Fruit fly (Drosophila melanogaster): ENCODE results near the gene RpL22.
A peak's percentile ranks its signal among the peaks of the same experiment; 100 is the strongest.

The RpL22 gene

DNA sequence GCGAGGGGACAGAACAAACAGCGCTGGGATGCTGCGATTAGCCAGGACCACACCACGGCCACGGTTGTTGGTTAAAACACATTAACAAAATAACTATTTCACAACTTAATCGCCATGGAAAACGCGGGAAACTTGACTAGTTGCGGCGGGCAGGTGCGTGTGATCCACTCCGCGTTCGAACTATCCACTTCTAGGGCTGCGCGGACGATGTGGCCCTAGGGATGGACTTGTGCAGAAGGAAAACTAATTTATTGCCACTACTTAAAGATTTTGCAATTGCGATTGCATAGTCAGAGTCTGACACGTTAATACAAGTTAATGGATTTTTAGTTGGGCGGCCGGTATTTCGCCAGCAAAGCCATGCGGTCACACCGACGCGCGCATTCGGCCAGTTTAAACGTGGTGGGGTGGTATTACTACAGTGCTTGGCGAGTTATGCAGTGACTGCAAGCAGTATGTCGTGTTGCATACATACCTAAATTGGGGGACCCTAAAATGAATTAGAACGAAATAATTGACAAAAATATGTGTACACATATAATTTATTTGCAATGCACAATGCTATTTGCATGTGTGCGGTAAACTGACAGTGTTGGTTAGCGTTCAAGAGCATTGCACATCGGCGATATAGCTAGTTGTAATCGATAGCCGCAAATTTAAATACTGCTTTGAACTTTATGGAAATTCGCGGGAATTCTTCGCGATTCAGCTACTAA lies 36.4 kb upstream of the RpL22 start, which contains the start of gene Rbf (continued):
- no peak for TF ChIP-seq Blimp-1 (GFP tag; optimal IDR thresholded peaks at IDR 0.05)
- no peak for TF ChIP-seq CG8319 (GFP tag; optimal IDR thresholded peaks at IDR 0.05)
- TF ChIP-seq Ets96B (tag; optimal IDR thresholded peaks at IDR 0.05): no peak
- TF ChIP-seq CG7368 (GFP tag; optimal IDR thresholded peaks at IDR 0.05): no peak
- TF ChIP-seq Met (GFP tag; optimal IDR thresholded peaks at IDR 0.05): no peak
- peak; percentile 13 for TF ChIP-seq CG3919 (GFP tag; optimal IDR thresholded peaks at IDR 0.05)
- TF ChIP-seq Gug (GFP tag; IDR thresholded peaks at IDR 0.05): no peak
- TF ChIP-seq spab (GFP tag; optimal IDR thresholded peaks at IDR 0.05): no peak

DNA sequence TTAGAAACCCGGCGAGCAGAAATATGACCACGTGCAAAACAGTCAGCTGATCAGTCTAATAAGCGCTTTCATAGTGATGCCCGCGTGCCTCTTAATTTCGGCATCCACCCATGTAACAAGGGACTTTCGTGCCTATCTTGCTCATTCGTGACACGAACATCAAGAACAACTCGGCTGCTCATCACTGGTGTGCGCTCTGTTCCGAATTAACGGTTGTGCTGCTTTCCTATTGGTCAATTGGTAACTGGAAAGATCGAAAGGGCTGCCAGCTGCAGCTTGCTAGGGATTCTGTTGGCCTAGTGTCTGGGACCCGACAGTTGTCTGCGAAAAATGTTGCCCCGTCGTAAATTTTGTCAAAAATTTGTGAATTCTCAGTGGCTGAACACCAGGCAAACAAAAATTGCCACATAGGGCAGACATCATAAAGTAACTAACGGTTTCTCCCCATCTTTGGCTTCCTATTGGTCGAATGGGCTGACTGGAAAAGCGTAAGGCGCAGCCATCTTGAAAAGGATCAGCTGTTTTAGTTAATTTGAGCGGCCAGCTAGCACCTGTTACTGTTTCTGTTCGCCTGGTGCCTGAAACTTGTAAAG lies 31.6 kb upstream of the RpL22 start:
- TF ChIP-seq ss (GFP tag; optimal IDR thresholded peaks at IDR 0.05): peak in 1 of 2 experiments; percentile 42
- no peak for TF ChIP-seq fd85E (GFP tag; optimal IDR thresholded peaks at IDR 0.05)
- peak; percentile 59 for TF ChIP-seq dsx (GFP tag; optimal IDR thresholded peaks at IDR 0.05; ENCODE audit: poor library complexity, severe bottlenecking)
- TF ChIP-seq Eip78C (GFP tag): peak; percentile 66
- TF ChIP-seq svp (GFP tag): peak; percentile 91
- no peak for TF ChIP-seq pdm3 (GFP tag; optimal IDR thresholded peaks at IDR 0.05)
- TF ChIP-seq CG10631 (GFP tag; optimal IDR thresholded peaks at IDR 0.05): no peak
- TF ChIP-seq CG1621 (tag; optimal IDR thresholded peaks at IDR 0.05): peak; percentile 24
- peak; percentile 36 for TF ChIP-seq Eip75B (GFP tag; optimal IDR thresholded peaks at IDR 0.05)
- TF ChIP-seq CG3919 (GFP tag; optimal IDR thresholded peaks at IDR 0.05): peak; percentile 35
- peak; percentile 46 for TF ChIP-seq esn (GFP tag; optimal IDR thresholded peaks at IDR 0.05)
- TF ChIP-seq Sox14 (GFP tag; optimal IDR thresholded peaks at IDR 0.05): peak; percentile 58
- peak; percentile 6 for TF ChIP-seq Smox (GFP tag; optimal IDR thresholded peaks at IDR 0.05)
- TF ChIP-seq CG6808 (GFP tag; optimal IDR thresholded peaks at IDR 0.05): peak; percentile 34
- 0 out of 3 replicates have a peak, but pooled peaks have one; percentile 10 for TF ChIP-seq eg (GFP tag; IDR thresholded peaks at IDR 0.05)
- no peak for TF ChIP-seq CG34406 (GFP tag; optimal IDR thresholded peaks at IDR 0.05)
- peak; percentile 1 for TF ChIP-seq CG6792 (GFP tag; optimal IDR thresholded peaks at IDR 0.05)
- peak; percentile 91 for TF ChIP-seq vri (GFP tag; optimal IDR thresholded peaks at IDR 0.05)
- peak; percentile 7 for TF ChIP-seq topi (GFP tag; optimal IDR thresholded peaks at IDR 0.05)
- peak; percentile 9; the same call in 1 of the 2 replicates for TF ChIP-seq CG15336 (GFP tag; IDR thresholded peaks at IDR 0.05)
- peak; percentile 42 for TF ChIP-seq Sox102F (GFP tag; optimal IDR thresholded peaks at IDR 0.05)
- no peak for TF ChIP-seq net (GFP tag; optimal IDR thresholded peaks at IDR 0.05)

- TF ChIP-seq achi (GFP tag; optimal IDR thresholded peaks at IDR 0.05) (peak; percentile 90), fkh (GFP tag; optimal IDR thresholded peaks at IDR 0.05) (peak; percentile 28), CG1621 (tag; optimal IDR thresholded peaks at IDR 0.05) (peak; percentile 57), CG3032 (tag; optimal IDR thresholded peaks at IDR 0.05) (no peak), CG8319 (GFP tag; optimal IDR thresholded peaks at IDR 0.05) (no peak), CG6792 (GFP tag; optimal IDR thresholded peaks at IDR 0.05) (no peak)
Observed at dm6 chrX:792923-793322, 28.0 kb upstream of the RpL22 start, which contains the start of gene CG16989. TSS of gene CG16989 (plus strand) at chrX:793147.

DNA sequence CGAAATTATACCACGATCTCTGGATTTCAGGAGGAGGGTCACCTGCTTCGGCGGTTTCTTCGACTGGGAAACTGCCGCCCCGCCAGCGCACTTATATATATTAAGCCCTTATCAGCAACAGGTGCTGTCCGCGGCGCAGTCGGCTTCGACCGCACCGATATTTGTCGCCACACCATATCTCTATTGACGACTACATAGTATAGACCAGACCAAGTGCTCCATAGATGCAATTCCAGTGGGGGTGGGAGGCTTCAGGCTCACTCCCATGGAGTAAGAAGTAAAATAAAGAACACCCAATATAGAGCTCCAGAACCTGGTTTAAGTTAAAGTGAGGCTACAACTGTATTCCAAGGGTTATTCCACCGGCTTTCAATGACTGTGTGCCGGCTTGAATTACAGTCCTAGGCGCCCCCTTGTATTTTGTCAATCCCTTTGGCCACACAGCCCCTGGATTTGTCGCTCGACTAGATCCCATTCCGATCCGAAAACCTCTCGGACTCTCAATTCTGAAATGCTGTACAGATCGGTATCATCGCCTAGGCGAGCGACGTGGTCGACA lies 25.2 kb upstream of the RpL22 start, which contains the start of gene CG13360:
TSS of gene CG13360 (minus strand) at position 51 of the 559 bp plus-strand sequence.
- TF ChIP-seq Ets21C (GFP tag; optimal IDR thresholded peaks at IDR 0.05): no peak
- no peak for TF ChIP-seq CG6276 (GFP tag; optimal IDR thresholded peaks at IDR 0.05)
- TF ChIP-seq Hr39 (GFP tag; optimal IDR thresholded peaks at IDR 0.05): peak; percentile 56
- no peak for TF ChIP-seq CG8319 (GFP tag; optimal IDR thresholded peaks at IDR 0.05)
- TF ChIP-seq svp (GFP tag): peak; percentile 90
- TF ChIP-seq lz (GFP tag; optimal IDR thresholded peaks at IDR 0.05): peak; percentile 22
- TF ChIP-seq Eip78C (GFP tag): peak; percentile 33
- peak; percentile 13 for TF ChIP-seq cyc (GFP tag; optimal IDR thresholded peaks at IDR 0.05)
- TF ChIP-seq CG31627 (GFP tag; optimal IDR thresholded peaks at IDR 0.05): peak; percentile 21
- TF ChIP-seq esn (GFP tag; optimal IDR thresholded peaks at IDR 0.05): peak; percentile 31
